Worm (Caenorhabditis elegans) whole organism, L4 larva: Measurements from ENCODE around the gene F02H6.2.

Source experiments
- F37D6.2 ChIP-seq: sonication (generic microtip); optimal IDR thresholded peaks from 2 replicates; lab custom pipeline; 2016; ENCODE audit warnings: mild to moderate bottlenecking, missing genetic modification characterization, missing compliant biosample characterization
- F44E2.7 ChIP-seq: fragments of 200-800 bp; sonication (Bioruptor generic); IDR thresholded peaks from 2 replicates; pipeline ENCODE4 v2.1.2; 2022; ENCODE audit warnings: missing genetic modification characterization, missing compliant biosample characterization
- F49E8.2 ChIP-seq: sonication (generic microtip); optimal IDR thresholded peaks from 2 replicates; lab custom pipeline; 2016; ENCODE audit warnings: missing compliant biosample characterization, mild to moderate bottlenecking, missing genetic modification characterization, borderline replicate concordance
- Y105C5A.15 ChIP-seq: fragments of 200-800 bp; sonication (Bioruptor generic); IDR thresholded peaks from 2 replicates; pipeline ENCODE4 v1.3.6; 2022; ENCODE audit warnings: missing genetic modification characterization, missing compliant biosample characterization
- Y48G9A.11 ChIP-seq: fragments of 200-800 bp; sonication (Bioruptor generic); IDR thresholded peaks from 2 replicates; pipeline ENCODE4 v1.3.6; 2022; ENCODE audit warnings: missing genetic modification reagents, missing genetic modification characterization, missing compliant biosample characterization
- Y5F2A.4 ChIP-seq: fragments of 200-800 bp; sonication (Bioruptor generic); optimal IDR thresholded peaks from 2 replicates; lab custom pipeline; 2018; ENCODE audit warnings: mild to moderate bottlenecking, missing genetic modification characterization, missing compliant biosample characterization
- Y75B8A.6 ChIP-seq: fragments of 200-800 bp; sonication (Bioruptor generic); IDR thresholded peaks from 2 replicates; pipeline ENCODE4 v1.3.6; 2022; ENCODE audit warnings: missing genetic modification reagents, missing genetic modification characterization, missing compliant biosample characterization
- ZK337.2 ChIP-seq: fragments of 200-800 bp; sonication (Bioruptor generic); IDR thresholded peaks from 2 replicates; pipeline ENCODE4 v1.3.6; 2022; ENCODE audit warnings: missing genetic modification reagents, missing genetic modification characterization, missing compliant biosample characterization
- aha-1 ChIP-seq: fragments of 150-350 bp; peaks from one replicate; lab custom pipeline; 2014; ENCODE audit warnings: missing biosample characterization, missing genetic modification characterization
- arid-1 ChIP-seq: fragments of 200-800 bp; sonication (Bioruptor generic); conservative IDR thresholded peaks from 2 replicates; pipeline ENCODE4 v1.3.6; 2022; ENCODE audit warnings: missing genetic modification reagents, missing genetic modification characterization, missing compliant biosample characterization
- attf-4 ChIP-seq: sonication (generic microtip); optimal IDR thresholded peaks from 3 replicates; lab custom pipeline; 2017; ENCODE audit warnings: missing biosample characterization, missing genetic modification characterization
- ceh-20 ChIP-seq: fragments of 200-800 bp; sonication (Bioruptor generic); IDR thresholded peaks from 2 replicates; pipeline ENCODE4 v1.3.6; 2022; ENCODE audit warnings: missing genetic modification reagents, missing genetic modification characterization, missing compliant biosample characterization
- ceh-28 ChIP-seq: fragments of 150-350 bp; optimal IDR thresholded peaks from 2 replicates; lab custom pipeline; 2014; ENCODE audit warnings: missing biosample characterization, missing genetic modification reagents, missing genetic modification characterization
- ceh-44 ChIP-seq: fragments of 200-800 bp; sonication (Bioruptor generic); IDR thresholded peaks from 2 replicates; pipeline ENCODE4 v1.3.6; 2022; ENCODE audit warnings: missing genetic modification reagents, missing genetic modification characterization, missing compliant biosample characterization
- daf-12 ChIP-seq: fragments of 150-350 bp; optimal IDR thresholded peaks from 2 replicates; lab custom pipeline; 2014; ENCODE audit warnings: missing biosample characterization, missing genetic modification reagents, missing genetic modification characterization
- daf-16 ChIP-seq, 3 experiments: sonication (generic microtip); optimal IDR thresholded peaks; 2 replicates each; lab custom pipeline; 2016 to 2017; ENCODE audit warnings: missing genetic modification characterization in 3 of 3, missing genetic modification reagents in 3 of 3, mild to moderate bottlenecking in 2 of 3, missing compliant biosample characterization in 2 of 3, missing biosample characterization in 1 of 3, moderate library complexity in 1 of 3
- daf-8 ChIP-seq: fragments of 200-800 bp; sonication (Bioruptor generic); IDR thresholded peaks from 2 replicates; pipeline ENCODE4 v1.3.6; 2022; ENCODE audit warnings: missing genetic modification characterization, missing compliant biosample characterization
- dmd-9 ChIP-seq: fragments of 200-800 bp; sonication (Bioruptor generic); IDR thresholded peaks from 2 replicates; pipeline ENCODE4 v1.3.6; 2022; ENCODE audit warnings: missing genetic modification reagents, missing genetic modification characterization, missing compliant biosample characterization
- dpl-1 ChIP-seq: fragments of 150-350 bp; optimal IDR thresholded peaks from 2 replicates; lab custom pipeline; 2014; ENCODE audit warnings: missing biosample characterization, missing genetic modification reagents, missing genetic modification characterization
- gei-8 ChIP-seq: fragments of 200-800 bp; sonication (Bioruptor generic); optimal IDR thresholded peaks from 2 replicates; lab custom pipeline; 2018; ENCODE audit warnings: mild to moderate bottlenecking, missing genetic modification characterization, missing compliant biosample characterization
- hif-1 ChIP-seq, 2 experiments: sonication (generic microtip); optimal IDR thresholded peaks; 2 replicates each; lab custom pipeline; 2016 to 2017; ENCODE audit warnings: missing compliant biosample characterization in 2 of 2, missing genetic modification characterization in 2 of 2, missing genetic modification reagents in 2 of 2, missing genotype in 2 of 2, mild to moderate bottlenecking in 1 of 2
- hlh-30 ChIP-seq: sonication (generic microtip); optimal IDR thresholded peaks from 2 replicates; lab custom pipeline; 2017; ENCODE audit warnings: antibody characterized with exemption, mild to moderate bottlenecking, missing genetic modification characterization, missing compliant biosample characterization; ENCODE audit not compliant: insufficient read depth
- hmg-1.1 ChIP-seq: fragments of 200-800 bp; sonication (Bioruptor generic); IDR thresholded peaks from 2 replicates; pipeline ENCODE4 v1.3.6; 2022; ENCODE audit warnings: missing genetic modification reagents, missing genetic modification characterization, missing compliant biosample characterization
- lim-7 ChIP-seq: fragments of 200-800 bp; sonication (Bioruptor generic); IDR thresholded peaks from 2 replicates; pipeline ENCODE4 v1.3.6; 2022; ENCODE audit warnings: missing genetic modification characterization, missing compliant biosample characterization
- lin-13 ChIP-seq: fragments of 150-350 bp; optimal IDR thresholded peaks from 2 replicates; lab custom pipeline; 2014; ENCODE audit warnings: missing biosample characterization, missing genetic modification reagents, missing genetic modification characterization
- lin-29 ChIP-seq: fragments of 200-800 bp; sonication (Bioruptor generic); IDR thresholded peaks from 2 replicates; pipeline ENCODE4 v1.3.6; 2022; ENCODE audit warnings: missing genetic modification reagents, missing genetic modification characterization, missing compliant biosample characterization
- lin-38 ChIP-seq: fragments of 200-800 bp; sonication (Bioruptor generic); IDR thresholded peaks from 2 replicates; pipeline ENCODE4 v1.3.6; 2022; ENCODE audit warnings: missing genetic modification reagents, missing genetic modification characterization, missing compliant biosample characterization
- lir-3 ChIP-seq: sonication (generic microtip); optimal IDR thresholded peaks from 2 replicates; lab custom pipeline; 2016; ENCODE audit warnings: mild to moderate bottlenecking, missing genetic modification characterization, missing compliant biosample characterization
- mdl-1 ChIP-seq, 2 experiments: fragments of 150-350 bp in 1 of 2; sonication (generic microtip) in 1 of 2; optimal IDR thresholded peaks; 2 replicates each; lab custom pipeline; 2014 to 2017; ENCODE audit warnings: missing biosample characterization in 2 of 2, missing genetic modification characterization in 2 of 2
- mdt-29 ChIP-seq: fragments of 200-800 bp; sonication (Bioruptor generic); IDR thresholded peaks from 2 replicates; pipeline ENCODE4 v1.3.6; 2022; ENCODE audit warnings: missing genetic modification reagents, missing genetic modification characterization, missing compliant biosample characterization
- mxl-2 ChIP-seq: fragments of 200-800 bp; sonication (Bioruptor generic); conservative IDR thresholded peaks from 2 replicates; pipeline ENCODE4 v1.3.6; 2022; ENCODE audit warnings: missing genetic modification reagents, missing genetic modification characterization, missing compliant biosample characterization
- mxl-3 ChIP-seq: fragments of 200-800 bp; sonication (Bioruptor generic); optimal IDR thresholded peaks from 2 replicates; lab custom pipeline; 2018; ENCODE audit warnings: mild to moderate bottlenecking, missing genetic modification characterization, missing compliant biosample characterization
- nhr-102 ChIP-seq: sonication (generic microtip); optimal IDR thresholded peaks from 2 replicates; lab custom pipeline; 2016; ENCODE audit warnings: mild to moderate bottlenecking, missing genetic modification characterization, moderate library complexity, missing compliant biosample characterization
- nhr-11 ChIP-seq: fragments of 150-350 bp; optimal IDR thresholded peaks from 2 replicates; lab custom pipeline; 2014; ENCODE audit warnings: missing biosample characterization, missing genetic modification characterization
- nhr-237 ChIP-seq: sonication (generic microtip); optimal IDR thresholded peaks from 2 replicates; lab custom pipeline; 2017; ENCODE audit warnings: missing biosample characterization, missing genetic modification characterization
- nhr-28 ChIP-seq: fragments of 150-350 bp; optimal IDR thresholded peaks from 2 replicates; lab custom pipeline; 2014; ENCODE audit warnings: missing biosample characterization, missing genetic modification characterization
- nhr-48 ChIP-seq: sonication (generic microtip); optimal IDR thresholded peaks from 2 replicates; lab custom pipeline; 2016; ENCODE audit warnings: mild to moderate bottlenecking, missing genetic modification characterization, missing compliant biosample characterization
- pqm-1 ChIP-seq: sonication (generic microtip); optimal IDR thresholded peaks from 2 replicates; lab custom pipeline; 2017; ENCODE audit warnings: missing biosample characterization, missing genetic modification characterization
- rbr-2 ChIP-seq: sonication (generic microtip); optimal IDR thresholded peaks from 2 replicates; lab custom pipeline; 2016; ENCODE audit warnings: missing genotype, missing genetic modification characterization, missing compliant biosample characterization
- sdz-12 ChIP-seq: fragments of 200-800 bp; sonication (Bioruptor generic); optimal IDR thresholded peaks from 2 replicates; lab custom pipeline; 2018; ENCODE audit warnings: mild to moderate bottlenecking, missing genetic modification characterization, missing compliant biosample characterization
- snpc-1.2 ChIP-seq: fragments of 200-800 bp; sonication (Bioruptor generic); IDR thresholded peaks from 2 replicates; pipeline ENCODE4 v1.3.6; 2022; ENCODE audit warnings: missing genetic modification reagents, missing genetic modification characterization, missing compliant biosample characterization
- snpc-4 ChIP-seq: fragments of 150-350 bp; optimal IDR thresholded peaks from 2 replicates; lab custom pipeline; 2014; ENCODE audit warnings: missing biosample characterization, missing genetic modification characterization
- spr-1 ChIP-seq: sonication (generic microtip); optimal IDR thresholded peaks from 2 replicates; lab custom pipeline; 2016; ENCODE audit warnings: mild to moderate bottlenecking, missing genetic modification characterization, missing compliant biosample characterization
- tra-1 ChIP-seq: fragments of 200-800 bp; sonication (Bioruptor generic); IDR thresholded peaks from 2 replicates; pipeline ENCODE4 v1.3.6; 2022; ENCODE audit warnings: missing genetic modification reagents, missing genetic modification characterization, missing compliant biosample characterization
- unc-130 ChIP-seq: sonication (generic microtip); optimal IDR thresholded peaks from 2 replicates; lab custom pipeline; 2016; ENCODE audit warnings: missing genetic modification reagents, missing genetic modification characterization, missing compliant biosample characterization
- unc-62 ChIP-seq, 3 experiments: fragments of 150-350 bp in 1 of 3; sonication (generic microtip); optimal IDR thresholded peaks in 2 of 3; peaks in 1 of 3; 1 replicate in 1 of 3; 2 replicates in 2 of 3; lab custom pipeline; 2014 to 2017; ENCODE audit warnings: missing biosample characterization in 3 of 3, missing genetic modification characterization in 3 of 3, missing genetic modification reagents in 3 of 3, missing genotype in 1 of 3
- vab-7 ChIP-seq: fragments of 200-800 bp; sonication (Bioruptor generic); IDR thresholded peaks from 2 replicates; pipeline ENCODE4 v1.3.6; 2022; ENCODE audit warnings: missing genetic modification reagents, missing genetic modification characterization, missing compliant biosample characterization
- zip-2 ChIP-seq: fragments of 150-350 bp; optimal IDR thresholded peaks from 2 replicates; lab custom pipeline; 2014; ENCODE audit warnings: missing biosample characterization, missing genetic modification characterization
- ztf-11 ChIP-seq: fragments of 150-350 bp; optimal IDR thresholded peaks from 2 replicates; lab custom pipeline; 2014; ENCODE audit warnings: missing biosample characterization, missing genetic modification characterization
- ztf-7 ChIP-seq: fragments of 150-350 bp; optimal IDR thresholded peaks from 2 replicates; lab custom pipeline; 2014; ENCODE audit warnings: missing biosample characterization, missing genetic modification characterization

The F02H6.2 gene

ce11 chrIV:14224912-14225311, 28.6 kb downstream of the F02H6.2 start:
- TF ChIP-seq tra-1 (peak; percentile 74; the same call in 1 of the 2 replicates), Y75B8A.6 (GFP tag; lab: Robert Waterston, UW) (peak; percentile 83; the same call in 1 of the 2 replicates), ceh-44 (GFP tag; lab: Robert Waterston, UW) (peak; percentile 84), daf-12 (tag; lab: Kevin White, UChicago) (no peak), lin-13 (GFP tag; lab: Kevin White, UChicago) (peak; percentile 56), arid-1 (peak; percentile 91), nhr-48 (tag; lab: Kevin White, UChicago) (peak; percentile 38), ztf-7 (tag; lab: Kevin White, UChicago) (peak; percentile 76), lir-3 (tag; lab: Kevin White, UChicago) (peak; percentile 36), ceh-20 (peak; percentile 80), sdz-12 (GFP tag; lab: Kevin White, UChicago) (peak; percentile 5), nhr-102 (tag; lab: Kevin White, UChicago) (peak; percentile 60), nhr-237 (no peak), Y48G9A.11 (peak; percentile 64; the same call in 1 of the 2 replicates), F44E2.7 (peak; percentile 54; the same call in 1 of the 2 replicates), F37D6.2 (tag; lab: Kevin White, UChicago) (no peak), pqm-1 (no peak), hlh-30 (tag; lab: Kevin White, UChicago) (no peak), mxl-3 (peak; percentile 34), ztf-11 (tag; lab: Kevin White, UChicago) (no peak), hif-1 (tag; optimal IDR thresholded peaks at IDR 0.05; lab: Kevin White, UChicago) (peak; percentile 52 to 86), zip-2 (tag; lab: Kevin White, UChicago) (peak; percentile 19), Y5F2A.4 (GFP tag; lab: Kevin White, UChicago) (peak; percentile 11), snpc-1.2 (GFP tag; lab: Robert Waterston, UW) (peak; percentile 100), aha-1 (peak; percentile 92), mdt-29 (peak; percentile 82; the same call in 1 of the 2 replicates), unc-62 (GFP tag; optimal IDR thresholded peaks at IDR 0.05 in 1 of 2; lab: Kevin White, UChicago) (peak in 1 of 2 experiments; percentile 20), unc-62 (tag; optimal IDR thresholded peaks at IDR 0.05; lab: Kevin White, UChicago) (no peak), dpl-1 (peak; percentile 21), Y105C5A.15 (peak; percentile 62; the same call in 1 of the 2 replicates), daf-8 (no peak), attf-4 (tag; lab: Kevin White, UChicago) (no peak), spr-1 (tag; lab: Kevin White, UChicago) (peak; percentile 67), rbr-2 (tag; lab: Kevin White, UChicago) (peak; percentile 60), snpc-4 (tag; lab: Kevin White, UChicago) (peak; percentile 49), lin-29 (0 out of 2 replicates have a peak, but pooled peaks have one; percentile 16), nhr-28 (tag; lab: Kevin White, UChicago) (peak; percentile 11), gei-8 (GFP tag; lab: Kevin White, UChicago) (no peak), daf-16 (GFP tag; optimal IDR thresholded peaks at IDR 0.05; lab: Kevin White, UChicago) (peak; percentile 45 to 56), daf-16 (tag; optimal IDR thresholded peaks at IDR 0.05; lab: Kevin White, UChicago) (peak; percentile 42), hmg-1.1 (GFP tag; lab: Robert Waterston, UW) (no peak; the same call in 1 of the 2 replicates), ZK337.2 (GFP tag; lab: Robert Waterston, UW) (peak; percentile 62; the same call in 1 of the 2 replicates), mdl-1 (tag; optimal IDR thresholded peaks at IDR 0.05; lab: Kevin White, UChicago) (peak in 1 of 2 experiments; percentile 15), vab-7 (peak; percentile 79), lim-7 (GFP tag; lab: Robert Waterston, UW) (no peak; the same call in 1 of the 2 replicates), unc-130 (GFP tag; lab: Kevin White, UChicago) (peak; percentile 58), F49E8.2 (tag; lab: Kevin White, UChicago) (peak; percentile 80), lin-38 (GFP tag; lab: Robert Waterston, UW) (peak; percentile 76), mxl-2 (GFP tag; lab: Robert Waterston, UW) (peak; percentile 70), dmd-9 (GFP tag; lab: Robert Waterston, UW) (peak; percentile 76), nhr-11 (tag; lab: Kevin White, UChicago) (no peak), ceh-28 (tag; lab: Kevin White, UChicago) (no peak)
